Fruit fly (Drosophila melanogaster): ENCODE measurements around the gene CG6908.

The CG6908 gene

DNA sequence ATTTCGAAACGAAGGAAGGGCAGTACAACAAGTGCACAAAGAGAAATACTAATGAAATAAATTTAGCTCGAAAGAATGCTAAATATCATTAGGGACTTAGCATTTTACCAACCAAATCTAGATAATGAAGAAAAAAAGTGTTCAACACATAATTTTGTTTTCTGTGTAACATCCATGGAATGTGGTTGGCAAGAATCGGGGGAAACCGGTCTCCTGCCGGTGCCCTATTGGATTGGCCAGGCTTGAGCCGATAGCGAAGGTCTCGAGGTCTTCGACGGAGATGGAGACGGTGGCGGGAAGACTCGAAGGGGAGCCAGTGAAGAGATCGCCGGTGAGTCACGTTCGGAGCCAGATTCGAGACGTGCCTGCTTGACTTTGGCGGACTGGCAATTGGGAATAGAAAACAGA lies 32.1 kb downstream of the CG6908 start (continued):
- TF ChIP-seq CG10543 (GFP tag; optimal IDR thresholded peaks at IDR 0.05) (peak; percentile 9), sd (tag; optimal IDR thresholded peaks at IDR 0.05) (peak; percentile 99), kay (GFP tag; optimal IDR thresholded peaks at IDR 0.05) (peak; percentile 57), klu (GFP tag; IDR thresholded peaks at IDR 0.05) (no peak), lbe (GFP tag; optimal IDR thresholded peaks at IDR 0.05) (peak; percentile 81), scrt (GFP tag; optimal IDR thresholded peaks at IDR 0.05) (peak; percentile 1), CG17359 (tag; optimal IDR thresholded peaks at IDR 0.05) (peak; percentile 30), Lhr (GFP tag; optimal IDR thresholded peaks at IDR 0.05) (no peak), CG9817 (tag; optimal IDR thresholded peaks at IDR 0.05) (peak; percentile 10), CG12744 (GFP tag; optimal IDR thresholded peaks at IDR 0.05) (no peak), HmgD (GFP tag; optimal IDR thresholded peaks at IDR 0.05) (no peak), tin (GFP tag; optimal IDR thresholded peaks at IDR 0.05) (no peak), Hmx (GFP tag; optimal IDR thresholded peaks at IDR 0.05) (no peak), gsb (GFP tag; IDR thresholded peaks at IDR 0.05) (no peak), gcm (GFP tag; optimal IDR thresholded peaks at IDR 0.05) (peak; percentile 31), repo (GFP tag; optimal IDR thresholded peaks at IDR 0.05) (no peak), Chrac-16 (GFP tag; optimal IDR thresholded peaks at IDR 0.05) (peak; percentile 36), Camta (GFP tag; optimal IDR thresholded peaks at IDR 0.05) (peak; percentile 5), CG7357 (GFP tag; IDR thresholded peaks at IDR 0.05) (no peak), CG8089 (GFP tag; optimal IDR thresholded peaks at IDR 0.05) (no peak), CG6689 (GFP tag; IDR thresholded peaks at IDR 0.05) (0 out of 2 replicates have a peak, but pooled peaks have one; percentile 24), rib (GFP tag; IDR thresholded peaks at IDR 0.05) (no peak), Dek (tag; optimal IDR thresholded peaks at IDR 0.05) (no peak), chm (GFP tag; IDR thresholded peaks at IDR 0.05) (no peak), Meics (GFP tag; optimal IDR thresholded peaks at IDR 0.05) (peak; percentile 50), chif (GFP tag; optimal IDR thresholded peaks at IDR 0.05) (peak in 1 of 2 experiments; percentile 27), bcd (GFP tag; optimal IDR thresholded peaks at IDR 0.05) (peak; percentile 29), CG18011 (GFP tag; optimal IDR thresholded peaks at IDR 0.05) (no peak), Eip74EF (GFP tag; optimal IDR thresholded peaks at IDR 0.05) (no peak), ac (GFP tag; optimal IDR thresholded peaks at IDR 0.05) (no peak), CG1603 (tag; optimal IDR thresholded peaks at IDR 0.05) (peak; percentile 38), mam (GFP tag; optimal IDR thresholded peaks at IDR 0.05) (peak; percentile 49), sim (GFP tag; IDR thresholded peaks at IDR 0.05) (no peak), Trl (optimal IDR thresholded peaks at IDR 0.05) (no peak), Trl (GFP tag; optimal IDR thresholded peaks at IDR 0.05) (peak; percentile 31), CoRest (tag; optimal IDR thresholded peaks at IDR 0.05) (peak; percentile 29), Vsx1 (GFP tag; optimal IDR thresholded peaks at IDR 0.05) (no peak), CG7987 (GFP tag; optimal IDR thresholded peaks at IDR 0.05) (no peak), gem (tag; optimal IDR thresholded peaks at IDR 0.05) (peak; percentile 55), CG12155 (GFP tag; optimal IDR thresholded peaks at IDR 0.05) (peak; percentile 26), CG3281 (GFP tag; optimal IDR thresholded peaks at IDR 0.05) (peak; percentile 12), Ets65A (GFP tag) (peak; percentile 78), exex (tag; optimal IDR thresholded peaks at IDR 0.05) (no peak), bab2 (GFP tag; optimal IDR thresholded peaks at IDR 0.05) (peak; percentile 24), CG11695 (GFP tag; IDR thresholded peaks at IDR 0.05) (no peak), CG7839 (tag; optimal IDR thresholded peaks at IDR 0.05) (peak; percentile 24), CG10565 (GFP tag; optimal IDR thresholded peaks at IDR 0.05) (no peak), disco-r (GFP tag; optimal IDR thresholded peaks at IDR 0.05) (no peak), Optix (GFP tag; IDR thresholded peaks at IDR 0.05) (no peak), CG18262 (tag; optimal IDR thresholded peaks at IDR 0.05) (peak; percentile 50), sisA (GFP tag; IDR thresholded peaks at IDR 0.05) (no peak), sqz (GFP tag; optimal IDR thresholded peaks at IDR 0.05) (no peak)
